Worm (Caenorhabditis elegans) whole organism, mixed stage, embryonic: ENCODE results near the gene C15F1.2.

Experiments used
- ces-1 ChIP-seq: fragments of 150-350 bp; optimal IDR thresholded peaks from 2 replicates; lab custom pipeline; 2014; ENCODE audit warnings: missing biosample characterization, missing genetic modification reagents, missing genetic modification characterization
- elt-3 ChIP-seq: fragments of 150-350 bp; optimal IDR thresholded peaks from 2 replicates; lab custom pipeline; 2014; ENCODE audit warnings: missing biosample characterization, missing genetic modification characterization
- hlh-1 ChIP-seq: fragments of 150-350 bp; optimal IDR thresholded peaks from 2 replicates; lab custom pipeline; 2014; ENCODE audit warnings: missing biosample characterization, missing genetic modification reagents, missing genetic modification characterization
- lsy-2 ChIP-seq: fragments of 150-350 bp; optimal IDR thresholded peaks from 2 replicates; lab custom pipeline; 2014; ENCODE audit warnings: missing biosample characterization, missing genetic modification characterization
- pha-4 ChIP-seq: fragments of 150-350 bp; optimal IDR thresholded peaks from 2 replicates; lab custom pipeline; 2018; ENCODE audit warnings: missing biosample characterization, missing genetic modification reagents, missing genetic modification characterization
- snpc-4 ChIP-seq: fragments of 150-350 bp; optimal IDR thresholded peaks from 2 replicates; lab custom pipeline; 2014; ENCODE audit warnings: missing biosample characterization, missing genetic modification characterization
- sptf-1 ChIP-seq: sonication (generic microtip); optimal IDR thresholded peaks from 2 replicates; lab custom pipeline; 2017; ENCODE audit warnings: mild to moderate bottlenecking, missing genetic modification characterization, moderate library complexity, missing compliant biosample characterization
- unc-39 ChIP-seq: fragments of 150-350 bp; optimal IDR thresholded peaks from 2 replicates; lab custom pipeline; 2014; ENCODE audit warnings: missing biosample characterization, missing genetic modification characterization
- unc-62 ChIP-seq: fragments of 150-350 bp; optimal IDR thresholded peaks from 2 replicates; lab custom pipeline; 2014; ENCODE audit warnings: missing biosample characterization, missing genetic modification reagents, missing genetic modification characterization
- ztf-11 ChIP-seq: fragments of 150-350 bp; optimal IDR thresholded peaks from 2 replicates; lab custom pipeline; 2014; ENCODE audit warnings: missing biosample characterization, missing genetic modification characterization

- TF ChIP-seq snpc-4 (tag; lab: Kevin White, UChicago) (no peak), lsy-2 (no peak), sptf-1 (tag; lab: Kevin White, UChicago) (no peak), unc-39 (no peak), ztf-11 (no peak), unc-62 (GFP tag; lab: Kevin White, UChicago) (no peak), pha-4 (tag; lab: Kevin White, UChicago) (no peak), ces-1 (GFP tag; lab: Kevin White, UChicago) (no peak), hlh-1 (tag; lab: Kevin White, UChicago) (no peak), elt-3 (tag; lab: Kevin White, UChicago) (no peak)
These were observed 14.2 kb upstream of the C15F1.2 start, which contains the start of gene tra-2 for ce11 chrII:6965573-6965972.
